Worm (Caenorhabditis elegans) whole organism, young adult: ENCODE results near the gene srbc-23.

ENCODE experiments used
- F55B11.4 ChIP-seq: sonication (generic microtip); optimal IDR thresholded peaks from 2 replicates; lab custom pipeline; 2016; ENCODE audit warnings: missing compliant biosample characterization, missing genetic modification characterization, borderline replicate concordance; ENCODE audit not compliant: insufficient read depth
- ama-1 ChIP-seq, 3 experiments: fragments of 150-350 bp in 1 of 3; sonication (generic microtip) in 2 of 3; optimal IDR thresholded peaks; 2 replicates each; lab custom pipeline; 2014 to 2018; ENCODE audit warnings: missing biosample characterization in 2 of 3, missing genetic modification characterization in 2 of 3, missing genetic modification reagents in 2 of 3
- ceh-100 ChIP-seq: fragments of 200-800 bp; sonication (Bioruptor generic); IDR thresholded peaks from 2 replicates; pipeline ENCODE4 v1.3.6; 2022; ENCODE audit warnings: missing genetic modification reagents, missing genetic modification characterization, missing compliant biosample characterization
- ceh-79 ChIP-seq: sonication (generic microtip); optimal IDR thresholded peaks from 2 replicates; lab custom pipeline; 2017; ENCODE audit warnings: mild to moderate bottlenecking, missing genetic modification characterization, missing compliant biosample characterization
- unc-130 ChIP-seq: sonication (generic microtip); optimal IDR thresholded peaks from 2 replicates; lab custom pipeline; 2016; ENCODE audit warnings: missing genetic modification reagents, missing genetic modification characterization, missing compliant biosample characterization
- unc-62 ChIP-seq: fragments of 150-350 bp; optimal IDR thresholded peaks from 2 replicates; lab custom pipeline; 2014; ENCODE audit warnings: missing biosample characterization, missing genetic modification reagents, missing genetic modification characterization

DNA sequence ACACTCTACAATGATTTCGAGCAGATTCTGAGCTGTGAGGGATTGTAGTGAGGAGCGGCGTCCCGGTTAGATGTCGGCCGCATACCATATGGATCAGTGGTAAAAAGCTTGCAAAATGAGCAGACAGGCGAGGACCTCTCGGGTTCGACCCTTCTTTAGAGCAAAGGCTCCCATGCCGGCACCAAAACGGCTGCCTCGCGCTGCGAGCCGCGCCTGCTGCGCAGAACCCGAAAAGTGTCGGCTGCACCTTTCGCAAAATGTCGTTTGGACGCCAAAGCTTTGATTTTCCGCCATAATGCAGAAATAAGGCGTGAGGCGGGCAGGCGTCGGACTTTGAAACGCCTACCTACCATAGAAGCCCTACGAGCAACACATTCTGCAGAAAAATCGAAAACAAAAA lies 37.0 kb downstream of the srbc-23 start:
- TF ChIP-seq unc-130 (GFP tag; lab: Kevin White, UChicago), result no peak
- TF ChIP-seq ceh-100, result no peak
- TF ChIP-seq ceh-79 (tag; lab: Kevin White, UChicago), result no peak
- TF ChIP-seq unc-62 (GFP tag; lab: Kevin White, UChicago), result no peak
- TF ChIP-seq F55B11.4, result no peak
- TF ChIP-seq ama-1 (optimal IDR thresholded peaks at IDR 0.05; lab: Kevin White, UChicago), result no peak
- no peak for TF ChIP-seq ama-1 (GFP tag; optimal IDR thresholded peaks at IDR 0.05; lab: Kevin White, UChicago)
